Worm (Caenorhabditis elegans) whole organism, L4 larva: ENCODE results near the gene F10D7.5.

ENCODE experiments used
- Y75B8A.6 ChIP-seq: fragments of 200-800 bp; sonication (Bioruptor generic); IDR thresholded peaks from 2 replicates; pipeline ENCODE4 v1.3.6; 2022; ENCODE audit warnings: missing genetic modification reagents, missing genetic modification characterization, missing compliant biosample characterization
- pqm-1 ChIP-seq: sonication (generic microtip); optimal IDR thresholded peaks from 2 replicates; lab custom pipeline; 2017; ENCODE audit warnings: missing biosample characterization, missing genetic modification characterization
- snpc-4 ChIP-seq: fragments of 150-350 bp; optimal IDR thresholded peaks from 2 replicates; lab custom pipeline; 2014; ENCODE audit warnings: missing biosample characterization, missing genetic modification characterization

ce11 chrX:17338944-17339343 lies 52.5 kb downstream of the F10D7.5 start:
- TF ChIP-seq snpc-4 (tag; lab: Kevin White, UChicago) (no peak), Y75B8A.6 (GFP tag; lab: Robert Waterston, UW) (no peak), pqm-1 (tag; lab: Kevin White, UChicago) (no peak)
